Worm (Caenorhabditis elegans) whole organism, L2 larva: Measurements from ENCODE around the gene C18D11.1.

Experiments used
- R02D3.7 ChIP-seq: fragments of 150-350 bp; optimal IDR thresholded peaks from 2 replicates; lab custom pipeline; 2014; ENCODE audit warnings: missing biosample characterization, missing genetic modification characterization
- ZK546.5 ChIP-seq: sonication (generic microtip); optimal IDR thresholded peaks from 2 replicates; lab custom pipeline; 2017; ENCODE audit warnings: missing biosample characterization, missing genetic modification characterization
- ceh-16 ChIP-seq: fragments of 150-350 bp; optimal IDR thresholded peaks from 2 replicates; lab custom pipeline; 2014; ENCODE audit warnings: missing biosample characterization, missing genetic modification characterization
- crh-2 ChIP-seq: sonication (generic microtip); optimal IDR thresholded peaks from 2 replicates; lab custom pipeline; 2017; ENCODE audit warnings: missing biosample characterization, missing genetic modification characterization
- egl-27 ChIP-seq: sonication (generic microtip); optimal IDR thresholded peaks from 3 replicates; lab custom pipeline; 2017; ENCODE audit warnings: missing biosample characterization, missing genetic modification reagents, missing genetic modification characterization
- elt-3 ChIP-seq: sonication (generic microtip); optimal IDR thresholded peaks from 2 replicates; lab custom pipeline; 2017; ENCODE audit warnings: missing biosample characterization, missing genetic modification characterization
- fos-1 ChIP-seq: fragments of 150-350 bp; optimal IDR thresholded peaks from 2 replicates; lab custom pipeline; 2014; ENCODE audit warnings: missing biosample characterization, missing genetic modification characterization
- lin-11 ChIP-seq: fragments of 150-350 bp; sonication (generic microtip); optimal IDR thresholded peaks from 2 replicates; lab custom pipeline; 2014; ENCODE audit warnings: missing biosample characterization, missing genetic modification characterization, inconsistent platforms, mixed read lengths
- nhr-10 ChIP-seq: sonication (generic microtip); optimal IDR thresholded peaks from 2 replicates; lab custom pipeline; 2017; ENCODE audit warnings: missing biosample characterization, missing genetic modification characterization
- nhr-129 ChIP-seq: fragments of 150-350 bp; optimal IDR thresholded peaks from 2 replicates; lab custom pipeline; 2014; ENCODE audit warnings: missing biosample characterization, missing genetic modification characterization
- unc-55 ChIP-seq: fragments of 150-350 bp; sonication (generic microtip); optimal IDR thresholded peaks from 3 replicates; lab custom pipeline; 2014; ENCODE audit warnings: missing biosample characterization, missing genetic modification reagents, missing genetic modification characterization
- unc-62 ChIP-seq: fragments of 150-350 bp; optimal IDR thresholded peaks from 2 replicates; lab custom pipeline; 2014; ENCODE audit warnings: missing biosample characterization, missing genetic modification reagents, missing genetic modification characterization
- zag-1 ChIP-seq: fragments of 150-350 bp; optimal IDR thresholded peaks from 2 replicates; lab custom pipeline; 2014; ENCODE audit warnings: missing biosample characterization, missing genetic modification characterization
- ztf-11 ChIP-seq: sonication (generic microtip); optimal IDR thresholded peaks from 2 replicates; lab custom pipeline; 2017; ENCODE audit warnings: missing biosample characterization, missing genetic modification characterization

ce11 chrIII:11853533-11853932 is 37.2 kb downstream of the C18D11.1 start:
- no peak for TF ChIP-seq zag-1 (tag; lab: Kevin White, UChicago)
- no peak for TF ChIP-seq fos-1 (tag; lab: Kevin White, UChicago)
- TF ChIP-seq ZK546.5 (tag; lab: Kevin White, UChicago): no peak
- no peak for TF ChIP-seq unc-55 (GFP tag; lab: Kevin White, UChicago)
- TF ChIP-seq elt-3 (tag; lab: Kevin White, UChicago): no peak
- TF ChIP-seq lin-11 (tag; lab: Kevin White, UChicago): no peak
- no peak for TF ChIP-seq R02D3.7 (tag; lab: Kevin White, UChicago)
- TF ChIP-seq ztf-11 (tag; lab: Kevin White, UChicago): no peak
- TF ChIP-seq nhr-10 (tag; lab: Kevin White, UChicago): no peak
- TF ChIP-seq egl-27: no peak
- no peak for TF ChIP-seq nhr-129 (tag; lab: Kevin White, UChicago)
- no peak for TF ChIP-seq ceh-16 (tag; lab: Kevin White, UChicago)
- no peak for TF ChIP-seq unc-62 (GFP tag; lab: Kevin White, UChicago)
- no peak for TF ChIP-seq crh-2 (tag; lab: Kevin White, UChicago)
